Fruit fly (Drosophila melanogaster) Kc167 (cell line): ENCODE measurements around the gene CG14722.

Experiments used
- Myc ChIP-seq: fragments of >200 bp; optimal IDR thresholded peaks from 2 replicates; lab custom pipeline; 2017; ENCODE audit warnings: missing external identifiers
- Sin3A ChIP-seq: fragments of >200 bp; optimal IDR thresholded peaks from 2 replicates; lab custom pipeline; 2018; ENCODE audit warnings: missing external identifiers
- h ChIP-seq: fragments of >200 bp; optimal IDR thresholded peaks from 3 replicates; lab custom pipeline; 2018; ENCODE audit warnings: missing external identifiers
- insv ChIP-seq: fragments of >200 bp; optimal IDR thresholded peaks from 3 replicates; lab custom pipeline; 2018; ENCODE audit warnings: missing external identifiers
- psq ChIP-seq: fragments of >200 bp; optimal IDR thresholded peaks from 2 replicates; lab custom pipeline; 2017; ENCODE audit warnings: missing external identifiers
- ttk ChIP-seq: sonication (Bioruptor generic); optimal IDR thresholded peaks from 2 replicates; lab custom pipeline; 2017; ENCODE audit warnings: missing external identifiers

DNA sequence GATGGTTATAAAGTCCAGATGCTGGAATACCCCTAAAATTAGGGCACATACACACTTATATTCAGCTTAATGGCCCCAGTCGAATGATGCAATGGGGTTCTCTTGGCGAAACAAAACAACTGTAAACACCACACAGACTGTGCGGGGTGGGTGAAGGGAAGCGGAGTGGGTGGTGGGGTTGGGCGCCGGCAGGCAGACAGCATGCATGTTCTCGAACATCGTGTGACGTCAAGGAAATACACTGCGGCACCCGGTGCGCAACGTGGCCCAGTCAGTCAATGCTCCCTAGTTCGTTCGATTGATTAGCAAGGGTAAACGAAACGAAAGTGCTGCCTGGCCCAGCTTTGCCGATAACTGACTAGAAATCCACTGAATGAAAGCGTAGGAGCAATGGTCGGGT, 20.8 kb downstream of the CG14722 start:
- no peak for TF ChIP-seq psq (lab: Kevin White, UChicago)
- no peak for TF ChIP-seq h (lab: Kevin White, UChicago)
- no peak for TF ChIP-seq Sin3A (lab: Kevin White, UChicago)
- no peak for TF ChIP-seq Myc (lab: Kevin White, UChicago)
- TF ChIP-seq insv (lab: Kevin White, UChicago), result no peak
- TF ChIP-seq ttk, result no peak
